4 fruit fly cellular contexts compared by ENCODE assay signal in genomic region chr3L:16351770-16352429, dm6.
TF ChIP-seq lines count a peak whose summit lies in the region.

TSS of gene Golgin104 (minus strand) at chr3L:16351951.
TSS of gene Tcs3 (plus strand) at chr3L:16351991.

- TF ChIP-seq CTCF in whole organism, embryonic (GFP tag; optimal IDR thresholded peaks at IDR 0.05; lab: Kevin White, UChicago): no peak

TF ChIP-seq in whole organism, adult, 20 proteins besides CTCF, POLR2A, EP300 and RAD21:
- TF ChIP-seq ovo (GFP tag; optimal IDR thresholded peaks at IDR 0.05; lab: Kevin White, UChicago) (no peak), bab1 (GFP tag; optimal IDR thresholded peaks at IDR 0.05; lab: Kevin White, UChicago) (peak; percentile 57)

TF ChIP-seq in whole organism, embryonic, 481 proteins besides CTCF, POLR2A, EP300 and RAD21 (continues in another document):
- no peak for TF ChIP-seq Dref (GFP tag; IDR thresholded peaks at IDR 0.05; lab: Robert Waterston, UW)
- no peak for TF ChIP-seq Oaz (GFP tag; IDR thresholded peaks at IDR 0.05; lab: Robert Waterston, UW)
- no peak for TF ChIP-seq CG4730 (GFP tag; IDR thresholded peaks at IDR 0.05; lab: Robert Waterston, UW)
- peak; percentile 16 for TF ChIP-seq Sry-δ (GFP tag; optimal IDR thresholded peaks at IDR 0.05; lab: Kevin White, UChicago)
- TF ChIP-seq Ets97D (GFP tag; optimal IDR thresholded peaks at IDR 0.05; lab: Kevin White, UChicago): peak; percentile 26
- peak; percentile 59 for TF ChIP-seq E2f2 (GFP tag; IDR thresholded peaks at IDR 0.05; lab: Robert Waterston, UW)
- TF ChIP-seq CG11723 (GFP tag; optimal IDR thresholded peaks at IDR 0.05; lab: Kevin White, UChicago): no peak
- TF ChIP-seq CG14710 (tag; optimal IDR thresholded peaks at IDR 0.05; lab: Kevin White, UChicago): peak; percentile 30
- TF ChIP-seq CG6683 (GFP tag; optimal IDR thresholded peaks at IDR 0.05; lab: Kevin White, UChicago): no peak
- peak; percentile 19; the same call in 1 of the 2 replicates for TF ChIP-seq vvl (GFP tag; IDR thresholded peaks at IDR 0.05; lab: Robert Waterston, UW)
- peak in 1 of 2 experiments; percentile 7 for TF ChIP-seq tll (GFP tag; optimal IDR thresholded peaks at IDR 0.05; lab: Kevin White, UChicago)
- TF ChIP-seq caup (GFP tag; optimal IDR thresholded peaks at IDR 0.05; lab: Kevin White, UChicago; ENCODE audit: severe bottlenecking): no peak
- no peak for TF ChIP-seq Atf6 (GFP tag; IDR thresholded peaks at IDR 0.05; lab: Robert Waterston, UW)
- TF ChIP-seq Adf1 (GFP tag; IDR thresholded peaks at IDR 0.05; lab: Robert Waterston, UW): no peak
- TF ChIP-seq Myb (GFP tag; optimal IDR thresholded peaks at IDR 0.05; lab: Kevin White, UChicago): peak; percentile 31
- TF ChIP-seq scrt (GFP tag; optimal IDR thresholded peaks at IDR 0.05; lab: Kevin White, UChicago): peak; percentile 92
- peak; percentile 63 for TF ChIP-seq YL-1 (GFP tag; optimal IDR thresholded peaks at IDR 0.05; lab: Kevin White, UChicago)
- peak; percentile 38; the same call in 1 of the 4 replicates for TF ChIP-seq Dll (GFP tag; IDR thresholded peaks at IDR 0.05; lab: Robert Waterston, UW; ENCODE audit: partially characterized antibody)
- no peak for TF ChIP-seq zfh1 (GFP tag; IDR thresholded peaks at IDR 0.05; lab: Robert Waterston, UW)
- no peak for TF ChIP-seq GATAe (GFP tag; conservative IDR thresholded peaks at IDR 0.05; lab: Robert Waterston, UW)
- no peak for TF ChIP-seq Dfd (GFP tag; optimal IDR thresholded peaks at IDR 0.05; lab: Kevin White, UChicago)
- peak; percentile 56 for TF ChIP-seq MESR4 (GFP tag; optimal IDR thresholded peaks at IDR 0.05; lab: Kevin White, UChicago)
- TF ChIP-seq CHES-1-like (GFP tag; optimal IDR thresholded peaks at IDR 0.05; lab: Kevin White, UChicago): peak; percentile 32
- no peak for TF ChIP-seq ftz-f1 (GFP tag; optimal IDR thresholded peaks at IDR 0.05; lab: Kevin White, UChicago)
- TF ChIP-seq otp (GFP tag; IDR thresholded peaks at IDR 0.05; lab: Robert Waterston, UW): 0 out of 3 replicates have a peak, but pooled peaks have one; percentile 21
- TF ChIP-seq Scr (GFP tag; IDR thresholded peaks at IDR 0.05; lab: Robert Waterston, UW; ENCODE audit: partially characterized antibody): peak; percentile 38; the same call in 1 of the 2 replicates
- peak; percentile 99 for TF ChIP-seq trem (tag; optimal IDR thresholded peaks at IDR 0.05; lab: Kevin White, UChicago)
- TF ChIP-seq stwl (tag; optimal IDR thresholded peaks at IDR 0.05; lab: Kevin White, UChicago): peak; percentile 75

TF ChIP-seq in whole organism, prepupa, 60 proteins besides CTCF, POLR2A, EP300 and RAD21:
- TF ChIP-seq fkh (GFP tag; optimal IDR thresholded peaks at IDR 0.05; lab: Kevin White, UChicago): peak; percentile 99
- no peak for TF ChIP-seq CG10631 (GFP tag; optimal IDR thresholded peaks at IDR 0.05; lab: Kevin White, UChicago)
- TF ChIP-seq Gug (GFP tag; IDR thresholded peaks at IDR 0.05; lab: Robert Waterston, UW): no peak
- TF ChIP-seq CG3032 (tag; optimal IDR thresholded peaks at IDR 0.05; lab: Kevin White, UChicago): no peak
- no peak for TF ChIP-seq Ets96B (tag; optimal IDR thresholded peaks at IDR 0.05; lab: Kevin White, UChicago)
- TF ChIP-seq CG6792 (GFP tag; optimal IDR thresholded peaks at IDR 0.05; lab: Kevin White, UChicago): no peak
- TF ChIP-seq Blimp-1 (GFP tag; optimal IDR thresholded peaks at IDR 0.05; lab: Kevin White, UChicago): no peak
- TF ChIP-seq vri (GFP tag; optimal IDR thresholded peaks at IDR 0.05; lab: Kevin White, UChicago): no peak

TF ChIP-seq in whole organism, wandering third instar larva, 38 proteins besides CTCF, POLR2A, EP300 and RAD21:
- TF ChIP-seq Rel (GFP tag; optimal IDR thresholded peaks at IDR 0.05; lab: Kevin White, UChicago) (no peak), Rel (tag; optimal IDR thresholded peaks at IDR 0.05; lab: Kevin White, UChicago) (peak; percentile 60), usp (GFP tag; optimal IDR thresholded peaks at IDR 0.05; lab: Kevin White, UChicago) (no peak), foxo (GFP tag; optimal IDR thresholded peaks at IDR 0.05; lab: Kevin White, UChicago) (no peak), dl (GFP tag; optimal IDR thresholded peaks at IDR 0.05; lab: Kevin White, UChicago; ENCODE audit: insufficient read depth in 1 of 2, partially characterized antibody in 2 of 2) (no peak)
